Fruit fly (Drosophila melanogaster) whole organism, wandering third instar larva: ENCODE data around the gene Ada1-2.

ENCODE experiments used
- Abd-B ChIP-seq: fragments of >200 bp; optimal IDR thresholded peaks from 2 replicates; lab custom pipeline; 2017; ENCODE audit warnings: missing biosample characterization, missing genetic modification characterization
- CG32264 ChIP-seq: fragments of 200-800 bp; sonication (Bioruptor generic); optimal IDR thresholded peaks from 2 replicates; lab custom pipeline; 2016; ENCODE audit warnings: missing biosample characterization, missing genetic modification characterization
- CG9705 ChIP-seq: fragments of 200-800 bp; sonication (Bioruptor generic); optimal IDR thresholded peaks from 2 replicates; lab custom pipeline; 2018; ENCODE audit warnings: missing biosample characterization, mild to moderate bottlenecking, missing genetic modification characterization
- CrebA ChIP-seq: fragments of 200-800 bp; sonication (Bioruptor generic); optimal IDR thresholded peaks from 2 replicates; lab custom pipeline; 2016; ENCODE audit warnings: missing biosample characterization, mild to moderate bottlenecking, missing genetic modification characterization, borderline replicate concordance
- Dfd ChIP-seq: fragments of >200 bp; optimal IDR thresholded peaks from 2 replicates; lab custom pipeline; 2017; ENCODE audit warnings: missing biosample characterization, missing genetic modification characterization
- GATAd ChIP-seq: sonication (Bioruptor generic); optimal IDR thresholded peaks from 2 replicates; lab custom pipeline; 2016; ENCODE audit warnings: missing biosample characterization, missing genetic modification characterization
- HLH106 ChIP-seq: fragments of 200-800 bp; optimal IDR thresholded peaks from 3 replicates; lab custom pipeline; 2019; ENCODE audit warnings: missing biosample characterization, mild to moderate bottlenecking, missing genetic modification characterization, moderate library complexity
- Hnf4 ChIP-seq: fragments of 200-800 bp; sonication (Bioruptor generic); optimal IDR thresholded peaks from 2 replicates; lab custom pipeline; 2016; ENCODE audit warnings: missing biosample characterization, mild to moderate bottlenecking, missing genetic modification characterization
- Hr78 ChIP-seq: fragments of >200 bp; optimal IDR thresholded peaks from 2 replicates; lab custom pipeline; 2017; ENCODE audit warnings: missing biosample characterization, missing genetic modification characterization
- Hr83 ChIP-seq: fragments of 200-300 bp; sonication (Bioruptor generic); optimal IDR thresholded peaks from 2 replicates; lab custom pipeline; 2016; ENCODE audit warnings: missing biosample characterization, mild to moderate bottlenecking, missing genetic modification characterization, moderate library complexity; ENCODE audit not compliant: poor library complexity, severe bottlenecking
- Jra ChIP-seq: sonication (Bioruptor generic); optimal IDR thresholded peaks from 2 replicates; lab custom pipeline; 2016; ENCODE audit warnings: missing biosample characterization, missing genetic modification characterization
- Mio ChIP-seq: sonication (Bioruptor generic); optimal IDR thresholded peaks from 2 replicates; lab custom pipeline; 2016; ENCODE audit warnings: missing biosample characterization, missing genetic modification characterization
- N ChIP-seq: fragments of >200 bp; optimal IDR thresholded peaks from 2 replicates; lab custom pipeline; 2018; ENCODE audit warnings: missing biosample characterization, missing external identifiers, missing genetic modification characterization
- OdsH ChIP-seq: fragments of 200-800 bp; sonication (Bioruptor generic); optimal IDR thresholded peaks from 2 replicates; lab custom pipeline; 2016; ENCODE audit warnings: missing biosample characterization, mild to moderate bottlenecking, missing genetic modification characterization
- Rel ChIP-seq, 2 experiments: fragments of 200-800 bp; sonication (Bioruptor generic) in 1 of 2; optimal IDR thresholded peaks; 2 replicates in 1 of 2; 3 replicates in 1 of 2; lab custom pipeline; 2016 to 2019; ENCODE audit warnings: mild to moderate bottlenecking in 2 of 2, missing biosample characterization in 2 of 2, missing genetic modification characterization in 2 of 2, moderate library complexity in 1 of 2
- Sp1 ChIP-seq: fragments of 200-800 bp; sonication (Bioruptor generic); optimal IDR thresholded peaks from 3 replicates; lab custom pipeline; 2019; ENCODE audit warnings: missing biosample characterization, mild to moderate bottlenecking, missing genetic modification characterization, moderate library complexity
- Vsx2 ChIP-seq: fragments of 200-300, 225-300 bp; sonication (Bioruptor generic); optimal IDR thresholded peaks from 2 replicates; lab custom pipeline; 2018; ENCODE audit warnings: missing biosample characterization, missing genetic modification characterization; ENCODE audit not compliant: partially characterized antibody
- br ChIP-seq: fragments of 200-800 bp; sonication (Bioruptor generic); optimal IDR thresholded peaks from 2 replicates; lab custom pipeline; 2016; ENCODE audit warnings: missing biosample characterization, missing genetic modification characterization
- brk ChIP-seq: fragments of 200-800 bp; sonication (Bioruptor generic); optimal IDR thresholded peaks from 2 replicates; lab custom pipeline; 2016; ENCODE audit warnings: missing biosample characterization, mild to moderate bottlenecking, missing genetic modification characterization
- dl ChIP-seq, 2 experiments: fragments of 175-275, 200-275 bp in 1 of 2; fragments of 200-275 bp in 1 of 2; sonication (Bioruptor generic); optimal IDR thresholded peaks; lab custom pipeline; 2018; ENCODE audit warnings: mild to moderate bottlenecking in 2 of 2, missing biosample characterization in 2 of 2, missing genetic modification characterization in 2 of 2, moderate library complexity in 2 of 2; ENCODE audit not compliant: partially characterized antibody in 2 of 2, insufficient read depth in 1 of 2
- dmrt93B ChIP-seq: fragments of 200-800 bp; sonication (Bioruptor generic); optimal IDR thresholded peaks from 2 replicates; lab custom pipeline; 2018; ENCODE audit warnings: missing biosample characterization, mild to moderate bottlenecking, missing genetic modification characterization
- dsf ChIP-seq: sonication (Bioruptor generic); optimal IDR thresholded peaks from 2 replicates; lab custom pipeline; 2016; ENCODE audit warnings: missing biosample characterization, missing genetic modification characterization, borderline replicate concordance
- ey ChIP-seq: fragments of 200-800 bp; sonication (Bioruptor generic); optimal IDR thresholded peaks from 2 replicates; lab custom pipeline; 2016; ENCODE audit warnings: missing biosample characterization, missing genetic modification characterization
- foxo ChIP-seq, 2 experiments: fragments of 200-800 bp; sonication (Bioruptor generic); optimal IDR thresholded peaks; 2 replicates in 1 of 2; 3 replicates in 1 of 2; lab custom pipeline; 2016 to 2017; ENCODE audit warnings: missing biosample characterization in 2 of 2, missing genetic modification characterization in 2 of 2
- fru ChIP-seq: fragments of 200-800 bp; sonication (Bioruptor generic); optimal IDR thresholded peaks from 3 replicates; lab custom pipeline; 2016; ENCODE audit warnings: missing biosample characterization, mild to moderate bottlenecking, missing genetic modification characterization
- h ChIP-seq: fragments of 200-800 bp; sonication (Bioruptor generic); optimal IDR thresholded peaks from 3 replicates; lab custom pipeline; 2016; ENCODE audit warnings: missing biosample characterization, mild to moderate bottlenecking, missing genetic modification characterization
- jim ChIP-seq: fragments of 175-275, 200-325 bp; sonication (Bioruptor generic); optimal IDR thresholded peaks from 2 replicates; lab custom pipeline; 2016; ENCODE audit warnings: missing biosample characterization, mild to moderate bottlenecking, missing genetic modification characterization
- lola ChIP-seq: fragments of >200 bp; optimal IDR thresholded peaks from 2 replicates; lab custom pipeline; 2017; ENCODE audit warnings: missing biosample characterization, missing genetic modification characterization
- pan ChIP-seq: fragments of >200 bp; optimal IDR thresholded peaks from 2 replicates; lab custom pipeline; 2017
- psq ChIP-seq: fragments of 200-800 bp; sonication (Bioruptor generic); optimal IDR thresholded peaks from 3 replicates; lab custom pipeline; 2017; ENCODE audit warnings: missing biosample characterization, mild to moderate bottlenecking, missing genetic modification characterization, moderate library complexity
- rgr ChIP-seq: fragments of 200-800 bp; sonication (Bioruptor generic); optimal IDR thresholded peaks from 3 replicates; lab custom pipeline; 2016; ENCODE audit warnings: missing biosample characterization, mild to moderate bottlenecking, missing genetic modification characterization
- sage ChIP-seq: fragments of 200-800 bp; sonication (Bioruptor generic); optimal IDR thresholded peaks from 2 replicates; lab custom pipeline; 2016; ENCODE audit warnings: missing biosample characterization, mild to moderate bottlenecking, missing genetic modification characterization
- sv ChIP-seq: fragments of 200-800 bp; sonication (Bioruptor generic); optimal IDR thresholded peaks from 3 replicates; lab custom pipeline; 2016; ENCODE audit warnings: missing biosample characterization, missing genetic modification characterization
- tai ChIP-seq: sonication (Bioruptor generic); optimal IDR thresholded peaks from 2 replicates; lab custom pipeline; 2016; ENCODE audit warnings: missing biosample characterization, missing genetic modification characterization
- usp ChIP-seq: fragments of >200 bp; optimal IDR thresholded peaks from 2 replicates; lab custom pipeline; 2017; ENCODE audit warnings: missing biosample characterization, missing genetic modification characterization
- woc ChIP-seq: sonication (Bioruptor generic); optimal IDR thresholded peaks from 2 replicates; lab custom pipeline; 2016; ENCODE audit warnings: missing biosample characterization, mild to moderate bottlenecking, missing genetic modification characterization

The Ada1-2 gene

dm6 chr2L:12024104-12024503, 31.4 kb downstream of the Ada1-2 start:
- TF ChIP-seq rgr (GFP tag; lab: Kevin White, UChicago): no peak
- no peak for TF ChIP-seq CG9705 (GFP tag; lab: Kevin White, UChicago)
- TF ChIP-seq HLH106 (tag; lab: Kevin White, UChicago): no peak
- no peak for TF ChIP-seq Hr83 (GFP tag; lab: Kevin White, UChicago)
- TF ChIP-seq sage (GFP tag; lab: Kevin White, UChicago): no peak
- TF ChIP-seq Abd-B: no peak
- no peak for TF ChIP-seq Hnf4
- TF ChIP-seq CG32264 (GFP tag; lab: Kevin White, UChicago): no peak
- no peak for TF ChIP-seq GATAd (GFP tag; lab: Kevin White, UChicago)
- no peak for TF ChIP-seq sv (GFP tag; lab: Kevin White, UChicago)
- TF ChIP-seq Vsx2: no peak
- TF ChIP-seq brk (GFP tag; lab: Kevin White, UChicago): no peak
- TF ChIP-seq tai (GFP tag; lab: Kevin White, UChicago): no peak
- no peak for TF ChIP-seq h (GFP tag; lab: Kevin White, UChicago)
- TF ChIP-seq, all 38 proteins: peak for 0

- TF ChIP-seq Hr78 (GFP tag; lab: Kevin White, UChicago) (no peak), br (GFP tag; lab: Kevin White, UChicago) (peak; percentile 33), woc (GFP tag; lab: Kevin White, UChicago) (peak; percentile 48), pan (lab: Kevin White, UChicago) (no peak), CG9705 (GFP tag; lab: Kevin White, UChicago) (peak; percentile 7), Sp1 (GFP tag; lab: Kevin White, UChicago) (peak; percentile 49), rgr (GFP tag; lab: Kevin White, UChicago) (peak; percentile 49), psq (peak; percentile 35), HLH106 (tag; lab: Kevin White, UChicago) (peak; percentile 41), tai (GFP tag; lab: Kevin White, UChicago) (no peak), foxo (GFP tag; optimal IDR thresholded peaks at IDR 0.05; lab: Kevin White, UChicago) (peak in 1 of 2 experiments; percentile 15), Hnf4 (peak; percentile 19), ey (peak; percentile 34)
- TF ChIP-seq, all 38 proteins: peak for 10
These were observed 32.8 kb downstream of the Ada1-2 start for dm6 chr2L:12025505-12025904.

dm6 chr2L:12026458-12027431, 34.0 kb downstream of the Ada1-2 start:
- TF ChIP-seq rgr (GFP tag; lab: Kevin White, UChicago) (peak; percentile 70), OdsH (GFP tag; lab: Kevin White, UChicago) (peak; percentile 59), Mio (GFP tag; lab: Kevin White, UChicago) (no peak), dmrt93B (GFP tag; lab: Kevin White, UChicago) (peak; percentile 72), CrebA (no peak), Dfd (GFP tag; lab: Kevin White, UChicago) (no peak), sv (GFP tag; lab: Kevin White, UChicago) (peak; percentile 3), Sp1 (GFP tag; lab: Kevin White, UChicago) (peak; percentile 78), foxo (GFP tag; optimal IDR thresholded peaks at IDR 0.05; lab: Kevin White, UChicago) (peak in 1 of 2 experiments; percentile 77), Jra (GFP tag; lab: Kevin White, UChicago) (no peak), ey (peak; percentile 68), fru (GFP tag; lab: Kevin White, UChicago) (peak; percentile 56), brk (GFP tag; lab: Kevin White, UChicago) (peak; percentile 41), HLH106 (tag; lab: Kevin White, UChicago) (peak; percentile 76), CG9705 (GFP tag; lab: Kevin White, UChicago) (peak; percentile 35), N (GFP tag; lab: Kevin White, UChicago) (no peak), Rel (GFP tag; optimal IDR thresholded peaks at IDR 0.05; lab: Kevin White, UChicago) (no peak), Rel (tag; optimal IDR thresholded peaks at IDR 0.05; lab: Kevin White, UChicago) (peak; percentile 29), Hr78 (GFP tag; lab: Kevin White, UChicago) (no peak), sage (GFP tag; lab: Kevin White, UChicago) (peak; percentile 3), CG32264 (GFP tag; lab: Kevin White, UChicago) (peak; percentile 2), Hnf4 (peak; percentile 62), woc (GFP tag; lab: Kevin White, UChicago) (peak; percentile 2), br (GFP tag; lab: Kevin White, UChicago) (peak; percentile 61), dsf (GFP tag; lab: Kevin White, UChicago) (no peak), dl (GFP tag; optimal IDR thresholded peaks at IDR 0.05; lab: Kevin White, UChicago; ENCODE audit: insufficient read depth in 1 of 2, partially characterized antibody in 2 of 2) (no peak), lola (GFP tag; lab: Kevin White, UChicago) (no peak), jim (no peak), h (GFP tag; lab: Kevin White, UChicago) (peak; percentile 36), Abd-B (no peak), psq (peak; percentile 68), usp (GFP tag; lab: Kevin White, UChicago) (no peak), tai (GFP tag; lab: Kevin White, UChicago) (no peak), Vsx2 (peak; percentile 31)
